Fruit fly (Drosophila melanogaster): ENCODE data around the gene CG32945.

The CG32945 gene

DNA sequence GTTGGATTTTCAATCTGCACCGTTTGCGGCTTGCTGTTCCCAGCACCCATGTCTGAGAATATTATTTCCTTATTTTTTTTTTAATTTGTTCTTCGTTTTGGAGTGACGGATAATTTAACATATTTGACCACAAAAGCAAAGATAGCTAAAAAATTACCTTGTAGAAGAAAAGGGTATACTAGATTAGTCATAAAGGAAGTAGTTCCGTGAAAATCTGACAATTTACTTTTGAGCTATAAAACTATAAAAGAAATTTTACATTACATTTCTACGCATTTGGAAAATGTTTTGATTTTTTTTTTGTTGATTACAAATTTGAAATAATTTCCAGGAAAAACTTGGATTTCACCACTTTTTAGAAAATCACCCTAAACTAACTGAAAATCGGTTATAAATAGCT is at the start of gene CG32945:
Gene CG32945, minus strand, starts transcription at position 101 of the 400 bp plus-strand sequence.
- TF ChIP-seq CG8478 (optimal IDR thresholded peaks at IDR 0.05) = no peak
- TF ChIP-seq CTCF (optimal IDR thresholded peaks at IDR 0.05) = no peak

DNA sequence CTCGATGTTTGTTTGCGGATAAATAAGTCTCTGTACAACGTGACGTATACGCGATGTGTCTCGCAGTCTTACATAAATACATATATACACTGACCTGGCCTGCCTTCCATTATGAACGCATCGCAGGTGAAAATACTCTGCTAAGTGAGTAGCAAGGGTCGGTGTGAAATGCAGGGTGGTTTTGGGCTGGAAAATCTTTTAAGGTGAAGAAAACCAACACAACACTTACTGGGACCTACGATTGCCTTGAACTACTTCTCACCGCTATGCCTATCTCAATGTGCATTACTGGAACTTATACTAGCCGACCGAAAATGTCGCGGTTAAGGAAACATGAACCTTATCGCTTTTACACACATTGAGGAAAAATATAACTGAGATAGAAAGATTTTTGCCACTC is 37.7 kb upstream of the CG32945 start:
- no peak for TF ChIP-seq CTCF (optimal IDR thresholded peaks at IDR 0.05)
- TF ChIP-seq CG8478 (optimal IDR thresholded peaks at IDR 0.05) = no peak

DNA sequence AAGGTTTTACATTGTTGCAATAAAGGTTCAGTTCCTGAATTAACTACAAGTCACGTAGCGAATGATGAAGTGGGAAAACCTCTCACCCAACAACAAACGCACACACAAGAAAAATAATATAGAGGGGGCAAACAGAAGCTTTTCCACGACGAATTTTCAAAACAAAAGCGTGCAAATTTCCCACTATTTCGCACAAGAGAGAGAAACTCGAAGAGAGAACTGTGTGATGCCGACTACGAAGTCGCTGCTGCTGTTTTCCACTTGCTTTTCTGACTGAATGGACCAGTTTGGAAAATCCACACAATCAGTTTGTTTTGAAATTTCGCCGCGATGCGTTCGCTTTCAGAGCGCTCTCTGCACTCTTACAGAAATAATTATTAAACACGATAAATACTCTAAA is 34.1 kb upstream of the CG32945 start, which contains the start of gene 5-HT2A:
Gene 5-HT2A, plus strand, starts transcription at position 301 of the 400 bp plus-strand sequence.
- TF ChIP-seq CG8478 (optimal IDR thresholded peaks at IDR 0.05) (no peak), CTCF (optimal IDR thresholded peaks at IDR 0.05) (no peak)

- TF ChIP-seq CTCF (optimal IDR thresholded peaks at IDR 0.05) = no peak
- TF ChIP-seq CG8478 (optimal IDR thresholded peaks at IDR 0.05) = no peak
Measured at dm6 chr3R:4601887-4602531, 23.6 kb upstream of the CG32945 start.

- TF ChIP-seq CG8478 (optimal IDR thresholded peaks at IDR 0.05) (no peak), CTCF (optimal IDR thresholded peaks at IDR 0.05) (no peak)
Measured at dm6 chr3R:4599624-4600023, 21.2 kb upstream of the CG32945 start.

DNA sequence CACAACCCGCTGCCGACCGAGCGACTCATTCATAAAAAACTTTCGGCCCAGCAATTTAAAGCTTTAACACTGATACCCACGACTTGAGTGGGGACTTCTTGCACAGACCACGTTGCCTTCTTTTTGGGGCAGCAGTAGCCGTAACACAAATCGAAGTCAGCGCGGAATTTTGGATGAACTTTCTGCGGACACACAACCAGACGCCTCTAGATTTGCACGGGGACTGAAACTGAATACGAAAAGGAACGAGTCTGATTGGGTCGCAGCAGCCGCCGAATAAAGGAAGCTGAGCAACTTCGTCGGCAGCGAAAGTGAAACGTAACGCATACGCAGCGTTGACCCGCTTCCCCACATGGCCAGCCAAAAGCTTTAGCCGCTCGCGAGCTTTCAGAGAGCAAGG is 20.6 kb downstream of the CG32945 start, which contains the start of gene CG34357:
Gene CG34357, minus strand, starts transcription at position 206 of the 400 bp plus-strand sequence.
- no peak for TF ChIP-seq CG8478 (optimal IDR thresholded peaks at IDR 0.05)
- no peak for TF ChIP-seq CTCF (optimal IDR thresholded peaks at IDR 0.05)

DNA sequence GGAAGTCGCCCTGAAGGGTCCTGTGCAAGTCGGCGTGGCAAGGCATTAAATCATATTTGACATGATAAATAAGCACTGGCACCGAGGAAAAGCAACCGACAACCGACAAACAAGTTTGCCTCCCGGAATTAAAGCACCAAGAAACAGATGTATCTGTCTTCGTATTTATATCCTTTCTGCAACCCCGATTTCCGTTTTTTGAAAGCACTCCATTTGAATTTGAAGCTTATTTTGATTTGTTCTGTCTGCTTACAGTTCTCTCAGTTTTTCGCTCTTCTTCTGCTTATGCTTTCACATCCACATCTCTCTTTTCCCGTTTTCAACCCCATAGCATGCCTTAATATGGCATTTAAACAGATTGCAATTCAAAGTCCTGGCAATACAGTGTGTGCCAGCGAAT is 24.9 kb downstream of the CG32945 start:
- TF ChIP-seq CTCF (optimal IDR thresholded peaks at IDR 0.05) (no peak), CG8478 (optimal IDR thresholded peaks at IDR 0.05) (no peak)

DNA sequence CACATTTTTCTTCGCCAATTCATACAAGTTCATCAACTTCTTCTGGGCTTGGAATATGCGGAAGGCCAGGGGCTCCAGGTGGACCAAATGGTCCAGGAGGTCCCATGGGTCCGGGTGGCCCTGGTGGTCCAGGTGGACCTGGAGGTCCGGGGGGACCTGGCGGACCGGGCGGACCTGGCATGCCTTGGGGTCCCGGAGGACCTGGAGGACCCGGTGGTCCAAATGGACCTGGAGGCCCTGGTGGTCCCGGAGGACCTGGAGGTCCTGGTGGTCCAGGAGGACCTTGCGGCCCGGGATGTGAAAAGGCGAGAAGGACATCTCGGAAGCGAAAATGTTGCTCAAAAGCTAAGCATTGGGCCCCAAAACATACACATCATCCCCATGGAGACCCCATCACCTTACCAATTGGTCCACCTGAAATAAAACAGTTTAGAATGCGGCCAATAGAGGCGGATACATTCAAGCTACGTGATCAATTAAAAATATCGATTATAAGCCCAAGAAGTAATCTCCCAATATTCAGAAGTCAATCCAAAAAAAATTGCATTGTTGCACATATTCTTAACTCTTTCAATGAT is 35.7 kb downstream of the CG32945 start:
- no peak for TF ChIP-seq CTCF (optimal IDR thresholded peaks at IDR 0.05)
- no peak for TF ChIP-seq CG8478 (optimal IDR thresholded peaks at IDR 0.05)

- TF ChIP-seq CG8478 (optimal IDR thresholded peaks at IDR 0.05) = no peak
- no peak for TF ChIP-seq CTCF (optimal IDR thresholded peaks at IDR 0.05)
Measured at dm6 chr3R:4541056-4541455, 37.4 kb downstream of the CG32945 start, which contains the start of gene Mur82C. Gene Mur82C, plus strand, starts transcription at chr3R:4541356.

DNA sequence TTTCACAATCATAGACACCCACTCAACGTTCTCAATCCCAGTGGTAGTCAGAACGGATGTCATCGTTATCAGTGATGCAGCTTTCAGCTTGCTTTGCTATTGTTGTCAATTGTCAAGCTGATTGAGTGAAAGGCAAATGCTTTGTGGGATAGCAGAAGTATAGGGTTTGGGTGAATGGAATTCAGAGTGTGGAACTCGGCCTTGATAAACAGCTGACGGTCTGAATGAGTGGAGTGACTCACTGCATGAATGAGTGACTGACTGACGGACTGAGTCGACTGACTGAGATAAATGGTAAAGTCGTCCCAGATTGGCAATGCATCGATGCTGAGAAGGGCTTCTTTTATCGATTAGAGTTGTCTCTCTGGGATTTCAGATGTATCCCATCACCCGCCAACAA is 47.5 kb downstream of the CG32945 start:
- TF ChIP-seq CTCF (optimal IDR thresholded peaks at IDR 0.05) (no peak), CG8478 (optimal IDR thresholded peaks at IDR 0.05) (no peak)
